Worm (Caenorhabditis elegans): Measurements from ENCODE around the gene F25H9.6.
A peak's percentile ranks its signal among the peaks of the same experiment; 100 is the strongest.

Gene F25H9.6

ce11 chrV:13426764-13427163, 41.4 kb downstream of the F25H9.6 start, which contains the start of gene srd-18:
TSS of gene srd-18 (minus strand) at chrV:13426864.
- TF ChIP-seq unc-62 (GFP tag; optimal IDR thresholded peaks at IDR 0.05 in 1 of 2) (no peak), unc-62 (tag; optimal IDR thresholded peaks at IDR 0.05) (no peak), unc-39 (tag; optimal IDR thresholded peaks at IDR 0.05) (no peak), lin-1 (GFP tag; IDR thresholded peaks at IDR 0.05) (no peak), madf-9 (GFP tag; conservative IDR thresholded peaks at IDR 0.05) (no peak), skn-1 (tag; optimal IDR thresholded peaks at IDR 0.05) (no peak), mes-2 (tag; optimal IDR thresholded peaks at IDR 0.05; ENCODE audit: poor library complexity, severe bottlenecking) (no peak), mdl-1 (tag; optimal IDR thresholded peaks at IDR 0.05) (no peak), F26F4.8 (GFP tag; conservative IDR thresholded peaks at IDR 0.05) (no peak), ZK337.2 (GFP tag; IDR thresholded peaks at IDR 0.05) (no peak), dve-1 (tag; optimal IDR thresholded peaks at IDR 0.05; ENCODE audit: insufficient read depth) (no peak), nhr-111 (GFP tag; optimal IDR thresholded peaks at IDR 0.05) (no peak), Y5F2A.4 (GFP tag; optimal IDR thresholded peaks at IDR 0.05) (no peak), zag-1 (tag; optimal IDR thresholded peaks at IDR 0.05) (no peak), ctbp-1 (GFP tag; IDR thresholded peaks at IDR 0.05) (no peak), ceh-28 (tag; optimal IDR thresholded peaks at IDR 0.05) (no peak), ceh-82 (tag; optimal IDR thresholded peaks at IDR 0.05) (no peak), nhr-41 (GFP tag; IDR thresholded peaks at IDR 0.05) (no peak)

ce11 chrV:13423608-13424007, 44.6 kb downstream of the F25H9.6 start, which contains the start of gene srv-10:
TSS of gene srv-10 (plus strand) at chrV:13423908.
- TF ChIP-seq dmd-9 (GFP tag; IDR thresholded peaks at IDR 0.05) (no peak), unc-62 (GFP tag; optimal IDR thresholded peaks at IDR 0.05 in 1 of 2) (no peak), unc-62 (tag; optimal IDR thresholded peaks at IDR 0.05) (no peak), madf-5 (GFP tag; IDR thresholded peaks at IDR 0.05) (no peak), ztf-11 (tag; optimal IDR thresholded peaks at IDR 0.05) (no peak), dmd-6 (GFP tag; IDR thresholded peaks at IDR 0.05) (no peak), zag-1 (tag; optimal IDR thresholded peaks at IDR 0.05) (no peak), ama-1 (optimal IDR thresholded peaks at IDR 0.05) (no peak), lin-1 (GFP tag; IDR thresholded peaks at IDR 0.05) (no peak), zfp-2 (tag; optimal IDR thresholded peaks at IDR 0.05) (no peak), daf-12 (tag; optimal IDR thresholded peaks at IDR 0.05) (no peak), lim-7 (GFP tag; IDR thresholded peaks at IDR 0.05) (no peak), egl-43 (GFP tag; IDR thresholded peaks at IDR 0.05) (no peak), hlh-30 (tag; optimal IDR thresholded peaks at IDR 0.05; ENCODE audit: insufficient read depth) (no peak), nhr-6 (tag; optimal IDR thresholded peaks at IDR 0.05) (no peak), cey-2 (tag; optimal IDR thresholded peaks at IDR 0.05; ENCODE audit: borderline replicate concordance, insufficient read depth) (no peak), spr-3 (GFP tag; optimal IDR thresholded peaks at IDR 0.05) (no peak)

DNA sequence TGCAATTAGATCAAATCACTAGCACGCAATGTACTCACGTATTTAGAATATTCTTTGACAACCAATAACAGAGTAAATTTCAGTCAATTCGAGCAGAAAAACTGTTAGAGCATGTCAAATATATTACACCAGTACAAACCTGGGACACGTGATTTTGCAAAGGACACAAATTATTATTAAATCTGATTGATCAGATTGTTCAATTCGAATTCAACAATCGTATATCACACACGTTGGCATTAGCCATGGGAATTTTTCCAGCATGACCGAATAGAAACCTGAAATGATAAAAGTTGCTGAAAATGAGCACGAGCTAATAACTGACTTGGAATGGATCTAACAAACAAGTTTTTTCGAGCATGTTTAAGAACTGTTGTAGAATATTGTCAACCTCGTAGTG, 45.1 kb downstream of the F25H9.6 start, which contains the start of gene srv-9:
Gene srv-9 (minus strand): TSS at position 101 of the 400 bp plus-strand sequence.
- TF ChIP-seq aha-1 (tag) (peak; percentile 44), dpl-1 (GFP tag; optimal IDR thresholded peaks at IDR 0.05) (no peak), spr-3 (GFP tag; optimal IDR thresholded peaks at IDR 0.05) (no peak), zag-1 (tag; optimal IDR thresholded peaks at IDR 0.05) (no peak)

- TF ChIP-seq T20F7.1 (GFP tag; optimal IDR thresholded peaks at IDR 0.05), result peak; percentile 16
- TF ChIP-seq unc-130 (GFP tag; optimal IDR thresholded peaks at IDR 0.05), result no peak
- no peak for TF ChIP-seq lim-7 (GFP tag; IDR thresholded peaks at IDR 0.05)
- TF ChIP-seq nhr-77 (tag; optimal IDR thresholded peaks at IDR 0.05), result peak; percentile 37
- TF ChIP-seq nhr-48 (tag; optimal IDR thresholded peaks at IDR 0.05), result no peak
- TF ChIP-seq pqm-1 (tag; optimal IDR thresholded peaks at IDR 0.05), result peak; percentile 99
- TF ChIP-seq nhr-28 (tag; optimal IDR thresholded peaks at IDR 0.05), result peak; percentile 59
- TF ChIP-seq dmd-6 (GFP tag; IDR thresholded peaks at IDR 0.05), result peak; percentile 80
These were observed 46.5 kb downstream of the F25H9.6 start for ce11 chrV:13421697-13422096.
